Fruit fly (Drosophila melanogaster) whole organism, embryonic: ENCODE data around the gene CG7766.
A peak's percentile ranks its signal among the peaks of the same experiment; 100 is the strongest.

Experiments
- Ada2b ChIP-seq: fragments of 200-800 bp; sonication (Bioruptor generic); IDR thresholded peaks from 2 replicates; pipeline ENCODE4 v1.3.6; 2022; ENCODE audit warnings: missing biosample characterization, missing genetic modification characterization
- BEAF-32 ChIP-seq: fragments of 200-800 bp; sonication (Bioruptor generic); optimal IDR thresholded peaks from 3 replicates; lab custom pipeline; 2017; ENCODE audit warnings: missing biosample characterization, missing genetic modification characterization, mild to moderate bottlenecking, moderate library complexity, missing genetic modification reagents
- C15 ChIP-seq: fragments of 200-800 bp; sonication (Bioruptor generic); IDR thresholded peaks from 3 replicates; pipeline ENCODE4 v1.3.6; 2022; ENCODE audit warnings: missing biosample characterization, missing genetic modification characterization
- CG12219 ChIP-seq: fragments of 200-800 bp; sonication (Bioruptor generic); optimal IDR thresholded peaks from 3 replicates; lab custom pipeline; 2018; ENCODE audit warnings: missing biosample characterization, mild to moderate bottlenecking, missing genetic modification characterization
- CG13287 ChIP-seq: fragments of 200-800 bp; sonication (Bioruptor generic); IDR thresholded peaks from 2 replicates; pipeline ENCODE4 v1.3.6; 2022; ENCODE audit warnings: missing biosample characterization, missing genetic modification characterization; ENCODE audit not compliant: partially characterized antibody
- CG1602 ChIP-seq: fragments of 200-800 bp; sonication (Bioruptor generic); optimal IDR thresholded peaks from 3 replicates; lab custom pipeline; 2016; ENCODE audit warnings: missing biosample characterization, missing genetic modification characterization
- CG1603 ChIP-seq: fragments of 200-800 bp; sonication (Bioruptor generic); optimal IDR thresholded peaks from 2 replicates; lab custom pipeline; 2019; ENCODE audit warnings: missing biosample characterization, mild to moderate bottlenecking, missing genetic modification characterization, moderate library complexity
- CG30020 ChIP-seq: fragments of 200-800 bp; optimal IDR thresholded peaks from 2 replicates; lab custom pipeline; 2019; ENCODE audit warnings: missing biosample characterization, mild to moderate bottlenecking, missing genetic modification characterization, moderate library complexity
- CG32532 ChIP-seq: fragments of 200-800 bp; sonication (Bioruptor generic); IDR thresholded peaks from 2 replicates; pipeline ENCODE4 v1.3.6; 2022; ENCODE audit warnings: missing biosample characterization, missing genetic modification characterization
- CG4820 ChIP-seq: fragments of 200-800 bp; sonication (Bioruptor generic); optimal IDR thresholded peaks from 3 replicates; lab custom pipeline; 2016; ENCODE audit warnings: missing biosample characterization, missing genetic modification characterization
- CG6654 ChIP-seq: fragments of 200-800 bp; sonication (Bioruptor generic); optimal IDR thresholded peaks from 2 replicates; lab custom pipeline; 2017; ENCODE audit warnings: missing biosample characterization, mild to moderate bottlenecking, missing genetic modification characterization
- CG7745 ChIP-seq: fragments of 200-800 bp; sonication (Bioruptor generic); optimal IDR thresholded peaks from 2 replicates; lab custom pipeline; 2018; ENCODE audit warnings: missing biosample characterization, mild to moderate bottlenecking, missing genetic modification characterization, moderate library complexity
- CG7839 ChIP-seq: fragments of 200-800 bp; sonication (Bioruptor generic); optimal IDR thresholded peaks from 3 replicates; lab custom pipeline; 2018; ENCODE audit warnings: missing biosample characterization, mild to moderate bottlenecking, missing genetic modification characterization, moderate library complexity
- CG8281 ChIP-seq: fragments of 200-800 bp; sonication (Bioruptor generic); optimal IDR thresholded peaks from 2 replicates; lab custom pipeline; 2018; ENCODE audit warnings: missing biosample characterization, mild to moderate bottlenecking, missing genetic modification characterization, moderate library complexity
- CG8290 ChIP-seq, 3 experiments: fragments of 200-800 bp; sonication (Bioruptor generic); optimal IDR thresholded peaks; 2 replicates each; lab custom pipeline; 2016 to 2019; ENCODE audit warnings: missing biosample characterization in 3 of 3, missing genetic modification characterization in 3 of 3, mild to moderate bottlenecking in 2 of 3, moderate library complexity in 1 of 3
- CG9817 ChIP-seq: fragments of 200-800 bp; sonication (Bioruptor generic); optimal IDR thresholded peaks from 2 replicates; lab custom pipeline; 2018; ENCODE audit warnings: missing biosample characterization, mild to moderate bottlenecking, missing genetic modification characterization, moderate library complexity
- Ets65A ChIP-seq: fragments of 200-800 bp; sonication (Bioruptor generic); peaks from one replicate; lab custom pipeline; 2016; ENCODE audit warnings: missing biosample characterization, missing genetic modification characterization
- Fer2 ChIP-seq: fragments of 200-800 bp; sonication (Bioruptor generic); optimal IDR thresholded peaks from 2 replicates; lab custom pipeline; 2018; ENCODE audit warnings: missing biosample characterization, mild to moderate bottlenecking, missing genetic modification characterization, moderate library complexity
- H2.0 ChIP-seq: fragments of 200-800 bp; sonication (Bioruptor generic); IDR thresholded peaks from 2 replicates; pipeline ENCODE4 v1.3.6; 2022; ENCODE audit warnings: missing biosample characterization, missing genetic modification characterization
- HmgD ChIP-seq: fragments of 200-800 bp; sonication (Bioruptor generic); optimal IDR thresholded peaks from 3 replicates; lab custom pipeline; 2016; ENCODE audit warnings: missing biosample characterization, missing genetic modification characterization
- HmgZ ChIP-seq: fragments of 200-800 bp; sonication (Bioruptor generic); optimal IDR thresholded peaks from 2 replicates; lab custom pipeline; 2018; ENCODE audit warnings: missing biosample characterization, mild to moderate bottlenecking, missing genetic modification characterization
- Hmr ChIP-seq: fragments of 200-800 bp; sonication (Bioruptor generic); optimal IDR thresholded peaks from 3 replicates; lab custom pipeline; 2017; ENCODE audit warnings: mild to moderate bottlenecking, missing biosample characterization, missing genetic modification reagents, missing genetic modification characterization
- Hmx ChIP-seq: fragments of 200-800 bp; sonication (Bioruptor generic); optimal IDR thresholded peaks from 2 replicates; lab custom pipeline; 2016; ENCODE audit warnings: missing biosample characterization, missing genetic modification characterization
- Lhr ChIP-seq: fragments of 200-800 bp; sonication (Bioruptor generic); optimal IDR thresholded peaks from 3 replicates; lab custom pipeline; 2017; ENCODE audit warnings: mild to moderate bottlenecking, missing biosample characterization, missing genetic modification reagents, missing genetic modification characterization
- Med ChIP-seq: fragments of 200-800 bp; sonication (Bioruptor generic); peaks from one replicate; lab custom pipeline; 2016; ENCODE audit warnings: missing biosample characterization, missing genetic modification characterization, mild to moderate bottlenecking, inconsistent platforms, moderate library complexity
- NFAT ChIP-seq: fragments of 200-800 bp; sonication (Bioruptor generic); IDR thresholded peaks from 2 replicates; pipeline ENCODE4 v1.3.6; 2022; ENCODE audit warnings: missing biosample characterization, missing genetic modification characterization
- Nf-YC ChIP-seq: fragments of 200-800 bp; optimal IDR thresholded peaks from 3 replicates; lab custom pipeline; 2019; ENCODE audit warnings: missing biosample characterization, mild to moderate bottlenecking, missing genetic modification characterization, moderate library complexity
- Oli ChIP-seq: fragments of 200-800 bp; sonication (Bioruptor generic); optimal IDR thresholded peaks from 2 replicates; lab custom pipeline; 2018; ENCODE audit warnings: missing biosample characterization, mild to moderate bottlenecking, missing genetic modification characterization, moderate library complexity
- Xbp1 ChIP-seq: fragments of 200-800 bp; sonication (Bioruptor generic); optimal IDR thresholded peaks from 3 replicates; lab custom pipeline; 2016; ENCODE audit warnings: missing biosample characterization, mild to moderate bottlenecking, missing genetic modification characterization
- abd-A ChIP-seq: fragments of 200-800 bp; sonication (Bioruptor generic); optimal IDR thresholded peaks from 3 replicates; lab custom pipeline; 2019; ENCODE audit warnings: missing biosample characterization, mild to moderate bottlenecking, missing genetic modification characterization, moderate library complexity
- bsh ChIP-seq, 2 experiments: fragments of 200-800 bp; sonication (Bioruptor generic); optimal IDR thresholded peaks; 2 replicates each; lab custom pipeline; 2017 to 2018; ENCODE audit warnings: mild to moderate bottlenecking in 2 of 2, missing biosample characterization in 2 of 2, missing genetic modification characterization in 2 of 2, moderate library complexity in 1 of 2
- crol ChIP-seq: fragments of 200-800 bp; sonication (Bioruptor generic); IDR thresholded peaks from 2 replicates; pipeline ENCODE4 v1.3.6; 2022; ENCODE audit warnings: missing biosample characterization, missing genetic modification characterization
- dysf ChIP-seq: fragments of 200-800 bp; sonication (Bioruptor generic); IDR thresholded peaks from 3 replicates; pipeline ENCODE4 v1.3.6; 2022; ENCODE audit warnings: missing biosample characterization, missing genetic modification characterization
- fd64A ChIP-seq: fragments of 200-800 bp; sonication (Bioruptor generic); optimal IDR thresholded peaks from 3 replicates; lab custom pipeline; 2018; ENCODE audit warnings: missing biosample characterization, mild to moderate bottlenecking, missing genetic modification characterization
- gcm ChIP-seq: fragments of 200-800 bp; sonication (Bioruptor generic); optimal IDR thresholded peaks from 2 replicates; lab custom pipeline; 2019; ENCODE audit warnings: missing biosample characterization, mild to moderate bottlenecking, missing genetic modification characterization, moderate library complexity
- grau ChIP-seq: fragments of 200-800 bp; optimal IDR thresholded peaks from 3 replicates; lab custom pipeline; 2019; ENCODE audit warnings: missing biosample characterization, mild to moderate bottlenecking, missing genetic modification characterization, moderate library complexity
- lab ChIP-seq: fragments of 200-800 bp; sonication (Bioruptor generic); optimal IDR thresholded peaks from 3 replicates; lab custom pipeline; 2017; ENCODE audit warnings: missing biosample characterization, missing genetic modification characterization, mild to moderate bottlenecking, moderate library complexity, missing genetic modification reagents
- luna ChIP-seq: fragments of 200-800 bp; sonication (Bioruptor generic); optimal IDR thresholded peaks from 2 replicates; lab custom pipeline; 2016; ENCODE audit warnings: missing biosample characterization, missing genetic modification characterization
- mirr ChIP-seq: fragments of 200-800 bp; sonication (Bioruptor generic); optimal IDR thresholded peaks from 3 replicates; lab custom pipeline; 2018; ENCODE audit warnings: missing biosample characterization, mild to moderate bottlenecking, missing genetic modification characterization
- odd ChIP-seq: fragments of 200-800 bp; sonication (Bioruptor generic); optimal IDR thresholded peaks from 2 replicates; lab custom pipeline; 2017; ENCODE audit warnings: missing biosample characterization, mild to moderate bottlenecking, missing genetic modification characterization
- prd ChIP-seq, 3 experiments: fragments of >200 bp in 2 of 3; fragments of 200-800 bp in 1 of 3; sonication (Bioruptor generic) in 1 of 3; optimal IDR thresholded peaks in 2 of 3; IDR thresholded peaks in 1 of 3; 2 replicates in 2 of 3; 3 replicates in 1 of 3; pipeline versions ENCODE4 v1.3.6 to Lab custom; 2017 to 2022; ENCODE audit warnings: missing biosample characterization in 1 of 3, missing genetic modification characterization in 1 of 3
- row ChIP-seq: fragments of 200-800 bp; sonication (Bioruptor generic); IDR thresholded peaks from 3 replicates; pipeline ENCODE4 v1.3.6; 2022; ENCODE audit warnings: missing biosample characterization, missing genetic modification characterization
- sob ChIP-seq: fragments of 200-800 bp; sonication (Bioruptor generic); IDR thresholded peaks from 2 replicates; pipeline ENCODE4 v1.3.6; 2022; ENCODE audit warnings: missing biosample characterization, missing genetic modification characterization
- tup ChIP-seq: fragments of 200-800 bp; sonication (Bioruptor generic); optimal IDR thresholded peaks from 2 replicates; lab custom pipeline; 2016; ENCODE audit warnings: missing biosample characterization, mild to moderate bottlenecking, missing genetic modification characterization, moderate library complexity
- vvl ChIP-seq: fragments of 200-800 bp; sonication (Bioruptor generic); IDR thresholded peaks from 2 replicates; pipeline ENCODE4 v1.3.6; 2022; ENCODE audit warnings: missing biosample characterization, missing genetic modification characterization

The CG7766 gene

dm6 chrX:9075641-9076324 is 27.8 kb downstream of the CG7766 start (continued):
- TF ChIP-seq CG6654 (GFP tag; lab: Kevin White, UChicago) = no peak
- TF ChIP-seq CG13287 (GFP tag; lab: Robert Waterston, UW) = no peak
- TF ChIP-seq Ada2b (GFP tag; lab: Robert Waterston, UW) = no peak
- TF ChIP-seq prd (optimal IDR thresholded peaks at IDR 0.05; lab: Kevin White, UChicago) = no peak
- no peak for TF ChIP-seq prd (GFP tag; IDR thresholded peaks at IDR 0.05; lab: Robert Waterston, UW)
- no peak for TF ChIP-seq crol (GFP tag; lab: Robert Waterston, UW)
- no peak for TF ChIP-seq CG1602
- TF ChIP-seq Nf-YC (tag; lab: Kevin White, UChicago) = no peak
- no peak for TF ChIP-seq HmgD (GFP tag; lab: Kevin White, UChicago)
- peak; percentile 16 for TF ChIP-seq Oli (tag; lab: Kevin White, UChicago)
- no peak for TF ChIP-seq HmgZ (tag; lab: Kevin White, UChicago)
- no peak for TF ChIP-seq gcm (GFP tag; lab: Kevin White, UChicago)
- TF ChIP-seq grau = no peak
- 0 out of 2 replicates have a peak, but pooled peaks have one; percentile 11 for TF ChIP-seq H2.0
- TF ChIP-seq CG9817 = no peak
- TF ChIP-seq BEAF-32 = no peak
- no peak for TF ChIP-seq CG12219 (GFP tag; lab: Kevin White, UChicago)
- peak; percentile 12 for TF ChIP-seq Xbp1

- no peak for TF ChIP-seq CG4820 (GFP tag; lab: Kevin White, UChicago)
- peak; percentile 84 for TF ChIP-seq CG8281 (tag; lab: Kevin White, UChicago)
- peak; percentile 21 for TF ChIP-seq Hmr
- TF ChIP-seq odd (GFP tag; lab: Kevin White, UChicago) = no peak
- TF ChIP-seq bsh (GFP tag; optimal IDR thresholded peaks at IDR 0.05; lab: Kevin White, UChicago) = no peak
- peak; percentile 55 for TF ChIP-seq grau
- peak; percentile 14 for TF ChIP-seq mirr (GFP tag; lab: Kevin White, UChicago)
- TF ChIP-seq CG8290 (GFP tag; optimal IDR thresholded peaks at IDR 0.05; lab: Kevin White, UChicago) = no peak
- peak in 1 of 2 experiments; percentile 14 for TF ChIP-seq CG8290 (tag; optimal IDR thresholded peaks at IDR 0.05; lab: Kevin White, UChicago)
- TF ChIP-seq lab (GFP tag; lab: Kevin White, UChicago) = peak; percentile 39
- TF ChIP-seq Med (GFP tag; lab: Kevin White, UChicago) = peak; percentile 37
- peak; percentile 27 for TF ChIP-seq Ets65A (GFP tag; lab: Kevin White, UChicago)
- 0 out of 3 replicates have a peak, but pooled peaks have one; percentile 15 for TF ChIP-seq row
- TF ChIP-seq fd64A (GFP tag; lab: Kevin White, UChicago) = no peak
These were observed 29.5 kb downstream of the CG7766 start for dm6 chrX:9074040-9074439.

- no peak for TF ChIP-seq CG30020 (tag; lab: Kevin White, UChicago)
- TF ChIP-seq CG7745 (tag; lab: Kevin White, UChicago) = no peak
- TF ChIP-seq Lhr (GFP tag; lab: Kevin White, UChicago) = no peak
These were observed 32.2 kb downstream of the CG7766 start, which contains the start of gene CG10970 for dm6 chrX:9071308-9071707. TSS of gene CG10970 (minus strand) at chrX:9071408.

- TF ChIP-seq NFAT (GFP tag; lab: Robert Waterston, UW) (peak; percentile 40; the same call in 1 of the 2 replicates), vvl (GFP tag; lab: Robert Waterston, UW) (peak; percentile 38; the same call in 1 of the 2 replicates), luna (GFP tag; lab: Kevin White, UChicago) (no peak), CG1603 (tag; lab: Kevin White, UChicago) (peak; percentile 40), C15 (0 out of 3 replicates have a peak, but pooled peaks have one; percentile 29), Hmx (no peak), CG32532 (peak; percentile 38; the same call in 1 of the 2 replicates), tup (GFP tag; lab: Kevin White, UChicago) (no peak), sob (GFP tag; lab: Robert Waterston, UW) (peak; percentile 56), CG7839 (tag; lab: Kevin White, UChicago) (no peak), Med (GFP tag; lab: Kevin White, UChicago) (peak; percentile 88), dysf (GFP tag; lab: Robert Waterston, UW) (peak; percentile 43; the same call in 2 of the 3 replicates), abd-A (no peak), Fer2 (tag; lab: Kevin White, UChicago) (no peak)
These were observed 34.7 kb downstream of the CG7766 start for dm6 chrX:9068822-9069221.
